Fruit fly (Drosophila melanogaster): ENCODE results near the gene CG10472.

Gene CG10472

dm6 chr3L:6071454-6072189 is 8.9 kb upstream of the CG10472 start, which contains the start of gene CG6602 (continued):
- peak; percentile 69; the same call in 2 of the 3 replicates for TF ChIP-seq Aef1 (GFP tag; IDR thresholded peaks at IDR 0.05)
- peak; percentile 69 for TF ChIP-seq D19B (GFP tag; optimal IDR thresholded peaks at IDR 0.05)
- TF ChIP-seq dan (GFP tag; IDR thresholded peaks at IDR 0.05) = no peak
- TF ChIP-seq pnt (GFP tag; optimal IDR thresholded peaks at IDR 0.05) = no peak
- TF ChIP-seq CG7556 (GFP tag; optimal IDR thresholded peaks at IDR 0.05) = no peak
- no peak for TF ChIP-seq D (optimal IDR thresholded peaks at IDR 0.05)
- peak; percentile 67 for TF ChIP-seq D (GFP tag; optimal IDR thresholded peaks at IDR 0.05)
- peak; percentile 65 for TF ChIP-seq BtbVII (GFP tag; optimal IDR thresholded peaks at IDR 0.05)
- TF ChIP-seq C15 (GFP tag; IDR thresholded peaks at IDR 0.05) = peak; percentile 42; the same call in 1 of the 3 replicates
- TF ChIP-seq jumu (GFP tag; optimal IDR thresholded peaks at IDR 0.05) = no peak
- no peak for TF ChIP-seq CG5953 (GFP tag; IDR thresholded peaks at IDR 0.05)
- TF ChIP-seq CG17328 (GFP tag; IDR thresholded peaks at IDR 0.05) = peak; percentile 81
- TF ChIP-seq H2.0 (GFP tag; IDR thresholded peaks at IDR 0.05) = peak; percentile 60
- TF ChIP-seq CG3838 (GFP tag; optimal IDR thresholded peaks at IDR 0.05) = no peak
- no peak for TF ChIP-seq bab2 (GFP tag; optimal IDR thresholded peaks at IDR 0.05)
- no peak for TF ChIP-seq HmgD (GFP tag; optimal IDR thresholded peaks at IDR 0.05)
- no peak for TF ChIP-seq CG8944 (GFP tag; optimal IDR thresholded peaks at IDR 0.05)
- TF ChIP-seq tin (GFP tag; optimal IDR thresholded peaks at IDR 0.05) = peak; percentile 58
- no peak for TF ChIP-seq CG9797 (GFP tag; optimal IDR thresholded peaks at IDR 0.05)
- TF ChIP-seq HLH54F (GFP tag; optimal IDR thresholded peaks at IDR 0.05) = peak; percentile 45
- TF ChIP-seq CG7745 (tag; optimal IDR thresholded peaks at IDR 0.05) = no peak
- no peak for TF ChIP-seq her (GFP tag; optimal IDR thresholded peaks at IDR 0.05)
- no peak for TF ChIP-seq CG31388 (GFP tag; optimal IDR thresholded peaks at IDR 0.05)
- TF ChIP-seq danr (GFP tag; IDR thresholded peaks at IDR 0.05) = peak; percentile 38; the same call in 1 of the 2 replicates

- TF ChIP-seq Hr78 (GFP tag; optimal IDR thresholded peaks at IDR 0.05) = peak in 1 of 2 experiments; percentile 56
- TF ChIP-seq grn (GFP tag; optimal IDR thresholded peaks at IDR 0.05) = peak; percentile 73
- no peak for TF ChIP-seq corto (GFP tag; optimal IDR thresholded peaks at IDR 0.05)
These were observed 7.4 kb upstream of the CG10472 start for dm6 chr3L:6070119-6070518.

- TF ChIP-seq Hr39 (optimal IDR thresholded peaks at IDR 0.05) (peak; percentile 20), ro (GFP tag; IDR thresholded peaks at IDR 0.05) (no peak), Gsc (GFP tag; IDR thresholded peaks at IDR 0.05) (no peak), prd (optimal IDR thresholded peaks at IDR 0.05) (no peak), prd (GFP tag; IDR thresholded peaks at IDR 0.05) (0 out of 3 replicates have a peak, but pooled peaks have one; percentile 18), ara (GFP tag; IDR thresholded peaks at IDR 0.05) (no peak), Dref (GFP tag; IDR thresholded peaks at IDR 0.05) (0 out of 2 replicates have a peak, but pooled peaks have one; percentile 1), Xrp1 (GFP tag; IDR thresholded peaks at IDR 0.05) (no peak), Side (GFP tag; optimal IDR thresholded peaks at IDR 0.05) (no peak), sens (GFP tag) (no peak), CG6791 (GFP tag; IDR thresholded peaks at IDR 0.05; ENCODE audit: partially characterized antibody) (0 out of 3 replicates have a peak, but pooled peaks have one; percentile 36), en (GFP tag; optimal IDR thresholded peaks at IDR 0.05) (no peak), luna (GFP tag; optimal IDR thresholded peaks at IDR 0.05) (no peak), CG3838 (GFP tag; optimal IDR thresholded peaks at IDR 0.05) (no peak), grn (GFP tag; optimal IDR thresholded peaks at IDR 0.05) (no peak), CG13624 (GFP tag; optimal IDR thresholded peaks at IDR 0.05) (no peak), slp2 (GFP tag; optimal IDR thresholded peaks at IDR 0.05) (no peak), fd102C (GFP tag; optimal IDR thresholded peaks at IDR 0.05) (no peak), Drgx (GFP tag; IDR thresholded peaks at IDR 0.05) (peak; percentile 22; the same call in 1 of the 2 replicates), Fer1 (GFP tag; optimal IDR thresholded peaks at IDR 0.05) (no peak), usp (GFP tag; optimal IDR thresholded peaks at IDR 0.05) (no peak), knrl (GFP tag; IDR thresholded peaks at IDR 0.05; ENCODE audit: partially characterized antibody) (no peak), CG10366 (GFP tag; IDR thresholded peaks at IDR 0.05) (no peak), CG9437 (GFP tag; optimal IDR thresholded peaks at IDR 0.05) (no peak), Sox100B (GFP tag; optimal IDR thresholded peaks at IDR 0.05) (no peak)
These were observed 5.5 kb upstream of the CG10472 start for dm6 chr3L:6068178-6068577.

All from whole organism, embryonic.